Fruit fly (Drosophila melanogaster) whole organism, wandering third instar larva: ENCODE data around the gene Spase25.

Experiments
- Abd-B ChIP-seq: fragments of >200 bp; optimal IDR thresholded peaks from 2 replicates; lab custom pipeline; 2017; ENCODE audit warnings: missing biosample characterization, missing genetic modification characterization
- CG32264 ChIP-seq: fragments of 200-800 bp; sonication (Bioruptor generic); optimal IDR thresholded peaks from 2 replicates; lab custom pipeline; 2016; ENCODE audit warnings: missing biosample characterization, missing genetic modification characterization
- CG9705 ChIP-seq: fragments of 200-800 bp; sonication (Bioruptor generic); optimal IDR thresholded peaks from 2 replicates; lab custom pipeline; 2018; ENCODE audit warnings: missing biosample characterization, mild to moderate bottlenecking, missing genetic modification characterization
- CrebA ChIP-seq: fragments of 200-800 bp; sonication (Bioruptor generic); optimal IDR thresholded peaks from 2 replicates; lab custom pipeline; 2016; ENCODE audit warnings: missing biosample characterization, mild to moderate bottlenecking, missing genetic modification characterization, borderline replicate concordance
- Dif ChIP-seq: fragments of 200-275, 200-300 bp; sonication (Bioruptor generic); optimal IDR thresholded peaks from 2 replicates; lab custom pipeline; 2018; ENCODE audit warnings: missing biosample characterization, missing genetic modification characterization; ENCODE audit not compliant: partially characterized antibody
- GATAd ChIP-seq: sonication (Bioruptor generic); optimal IDR thresholded peaks from 2 replicates; lab custom pipeline; 2016; ENCODE audit warnings: missing biosample characterization, missing genetic modification characterization
- Hnf4 ChIP-seq: fragments of 200-800 bp; sonication (Bioruptor generic); optimal IDR thresholded peaks from 2 replicates; lab custom pipeline; 2016; ENCODE audit warnings: missing biosample characterization, mild to moderate bottlenecking, missing genetic modification characterization
- Hr78 ChIP-seq: fragments of >200 bp; optimal IDR thresholded peaks from 2 replicates; lab custom pipeline; 2017; ENCODE audit warnings: missing biosample characterization, missing genetic modification characterization
- Hr83 ChIP-seq: fragments of 200-300 bp; sonication (Bioruptor generic); optimal IDR thresholded peaks from 2 replicates; lab custom pipeline; 2016; ENCODE audit warnings: missing biosample characterization, mild to moderate bottlenecking, missing genetic modification characterization, moderate library complexity; ENCODE audit not compliant: poor library complexity, severe bottlenecking
- Jra ChIP-seq: sonication (Bioruptor generic); optimal IDR thresholded peaks from 2 replicates; lab custom pipeline; 2016; ENCODE audit warnings: missing biosample characterization, missing genetic modification characterization
- Mio ChIP-seq: sonication (Bioruptor generic); optimal IDR thresholded peaks from 2 replicates; lab custom pipeline; 2016; ENCODE audit warnings: missing biosample characterization, missing genetic modification characterization
- Myc ChIP-seq: fragments of >200 bp; optimal IDR thresholded peaks from 2 replicates; lab custom pipeline; 2017
- N ChIP-seq: fragments of >200 bp; optimal IDR thresholded peaks from 2 replicates; lab custom pipeline; 2018; ENCODE audit warnings: missing biosample characterization, missing external identifiers, missing genetic modification characterization
- OdsH ChIP-seq: fragments of 200-800 bp; sonication (Bioruptor generic); optimal IDR thresholded peaks from 2 replicates; lab custom pipeline; 2016; ENCODE audit warnings: missing biosample characterization, mild to moderate bottlenecking, missing genetic modification characterization
- Rel ChIP-seq, 2 experiments: fragments of 200-800 bp; sonication (Bioruptor generic) in 1 of 2; optimal IDR thresholded peaks; 2 replicates in 1 of 2; 3 replicates in 1 of 2; lab custom pipeline; 2016 to 2019; ENCODE audit warnings: mild to moderate bottlenecking in 2 of 2, missing biosample characterization in 2 of 2, missing genetic modification characterization in 2 of 2, moderate library complexity in 1 of 2
- Sp1 ChIP-seq: fragments of 200-800 bp; sonication (Bioruptor generic); optimal IDR thresholded peaks from 3 replicates; lab custom pipeline; 2019; ENCODE audit warnings: missing biosample characterization, mild to moderate bottlenecking, missing genetic modification characterization, moderate library complexity
- Vsx2 ChIP-seq: fragments of 200-300, 225-300 bp; sonication (Bioruptor generic); optimal IDR thresholded peaks from 2 replicates; lab custom pipeline; 2018; ENCODE audit warnings: missing biosample characterization, missing genetic modification characterization; ENCODE audit not compliant: partially characterized antibody
- br ChIP-seq: fragments of 200-800 bp; sonication (Bioruptor generic); optimal IDR thresholded peaks from 2 replicates; lab custom pipeline; 2016; ENCODE audit warnings: missing biosample characterization, missing genetic modification characterization
- dl ChIP-seq, 2 experiments: fragments of 175-275, 200-275 bp in 1 of 2; fragments of 200-275 bp in 1 of 2; sonication (Bioruptor generic); optimal IDR thresholded peaks; lab custom pipeline; 2018; ENCODE audit warnings: mild to moderate bottlenecking in 2 of 2, missing biosample characterization in 2 of 2, missing genetic modification characterization in 2 of 2, moderate library complexity in 2 of 2; ENCODE audit not compliant: partially characterized antibody in 2 of 2, insufficient read depth in 1 of 2
- dmrt93B ChIP-seq: fragments of 200-800 bp; sonication (Bioruptor generic); optimal IDR thresholded peaks from 2 replicates; lab custom pipeline; 2018; ENCODE audit warnings: missing biosample characterization, mild to moderate bottlenecking, missing genetic modification characterization
- dsf ChIP-seq: sonication (Bioruptor generic); optimal IDR thresholded peaks from 2 replicates; lab custom pipeline; 2016; ENCODE audit warnings: missing biosample characterization, missing genetic modification characterization, borderline replicate concordance
- foxo ChIP-seq, 2 experiments: fragments of 200-800 bp; sonication (Bioruptor generic); optimal IDR thresholded peaks; 2 replicates in 1 of 2; 3 replicates in 1 of 2; lab custom pipeline; 2016 to 2017; ENCODE audit warnings: missing biosample characterization in 2 of 2, missing genetic modification characterization in 2 of 2
- fru ChIP-seq: fragments of 200-800 bp; sonication (Bioruptor generic); optimal IDR thresholded peaks from 3 replicates; lab custom pipeline; 2016; ENCODE audit warnings: missing biosample characterization, mild to moderate bottlenecking, missing genetic modification characterization
- h ChIP-seq: fragments of 200-800 bp; sonication (Bioruptor generic); optimal IDR thresholded peaks from 3 replicates; lab custom pipeline; 2016; ENCODE audit warnings: missing biosample characterization, mild to moderate bottlenecking, missing genetic modification characterization
- jim ChIP-seq: fragments of 175-275, 200-325 bp; sonication (Bioruptor generic); optimal IDR thresholded peaks from 2 replicates; lab custom pipeline; 2016; ENCODE audit warnings: missing biosample characterization, mild to moderate bottlenecking, missing genetic modification characterization
- lola ChIP-seq: fragments of >200 bp; optimal IDR thresholded peaks from 2 replicates; lab custom pipeline; 2017; ENCODE audit warnings: missing biosample characterization, missing genetic modification characterization
- pan ChIP-seq: fragments of >200 bp; optimal IDR thresholded peaks from 2 replicates; lab custom pipeline; 2017
- psq ChIP-seq: fragments of 200-800 bp; sonication (Bioruptor generic); optimal IDR thresholded peaks from 3 replicates; lab custom pipeline; 2017; ENCODE audit warnings: missing biosample characterization, mild to moderate bottlenecking, missing genetic modification characterization, moderate library complexity
- rgr ChIP-seq: fragments of 200-800 bp; sonication (Bioruptor generic); optimal IDR thresholded peaks from 3 replicates; lab custom pipeline; 2016; ENCODE audit warnings: missing biosample characterization, mild to moderate bottlenecking, missing genetic modification characterization
- sage ChIP-seq: fragments of 200-800 bp; sonication (Bioruptor generic); optimal IDR thresholded peaks from 2 replicates; lab custom pipeline; 2016; ENCODE audit warnings: missing biosample characterization, mild to moderate bottlenecking, missing genetic modification characterization
- sv ChIP-seq: fragments of 200-800 bp; sonication (Bioruptor generic); optimal IDR thresholded peaks from 3 replicates; lab custom pipeline; 2016; ENCODE audit warnings: missing biosample characterization, missing genetic modification characterization
- tai ChIP-seq: sonication (Bioruptor generic); optimal IDR thresholded peaks from 2 replicates; lab custom pipeline; 2016; ENCODE audit warnings: missing biosample characterization, missing genetic modification characterization
- usp ChIP-seq: fragments of >200 bp; optimal IDR thresholded peaks from 2 replicates; lab custom pipeline; 2017; ENCODE audit warnings: missing biosample characterization, missing genetic modification characterization
- woc ChIP-seq: sonication (Bioruptor generic); optimal IDR thresholded peaks from 2 replicates; lab custom pipeline; 2016; ENCODE audit warnings: missing biosample characterization, mild to moderate bottlenecking, missing genetic modification characterization

The Spase25 gene

DNA sequence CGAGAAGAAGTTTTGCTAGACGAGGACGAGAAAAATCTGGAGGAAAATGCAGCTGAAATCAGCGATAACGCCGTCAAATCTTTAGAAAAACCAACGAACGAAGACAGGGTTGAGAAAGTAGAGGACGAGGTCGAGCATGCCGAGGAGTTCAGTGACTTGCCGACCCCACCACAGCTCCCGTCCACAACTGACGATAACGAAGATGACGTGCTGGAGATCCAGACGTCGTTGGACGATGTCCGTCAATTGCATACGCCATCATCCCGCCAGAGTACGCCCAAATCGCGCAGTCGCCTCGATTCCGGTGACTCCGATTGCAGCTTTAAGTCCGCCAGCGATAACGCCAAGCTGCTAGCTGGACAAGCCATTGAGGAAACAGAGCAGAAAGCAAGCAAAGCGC is 27.9 kb upstream of the Spase25 start:
- TF ChIP-seq Abd-B (GFP tag; lab: Kevin White, UChicago) (no peak), jim (GFP tag; lab: Kevin White, UChicago) (no peak), dsf (GFP tag; lab: Kevin White, UChicago) (no peak), Mio (no peak), psq (GFP tag; lab: Kevin White, UChicago) (no peak), Hr78 (GFP tag; lab: Kevin White, UChicago) (no peak), CG9705 (GFP tag; lab: Kevin White, UChicago) (no peak), foxo (GFP tag; optimal IDR thresholded peaks at IDR 0.05; lab: Kevin White, UChicago) (no peak), CrebA (GFP tag; lab: Kevin White, UChicago) (no peak), Rel (GFP tag; optimal IDR thresholded peaks at IDR 0.05; lab: Kevin White, UChicago) (no peak), Rel (tag; optimal IDR thresholded peaks at IDR 0.05; lab: Kevin White, UChicago) (no peak), sv (no peak), h (GFP tag; lab: Kevin White, UChicago) (no peak), br (GFP tag; lab: Kevin White, UChicago) (no peak), Sp1 (GFP tag; lab: Kevin White, UChicago) (no peak)

DNA sequence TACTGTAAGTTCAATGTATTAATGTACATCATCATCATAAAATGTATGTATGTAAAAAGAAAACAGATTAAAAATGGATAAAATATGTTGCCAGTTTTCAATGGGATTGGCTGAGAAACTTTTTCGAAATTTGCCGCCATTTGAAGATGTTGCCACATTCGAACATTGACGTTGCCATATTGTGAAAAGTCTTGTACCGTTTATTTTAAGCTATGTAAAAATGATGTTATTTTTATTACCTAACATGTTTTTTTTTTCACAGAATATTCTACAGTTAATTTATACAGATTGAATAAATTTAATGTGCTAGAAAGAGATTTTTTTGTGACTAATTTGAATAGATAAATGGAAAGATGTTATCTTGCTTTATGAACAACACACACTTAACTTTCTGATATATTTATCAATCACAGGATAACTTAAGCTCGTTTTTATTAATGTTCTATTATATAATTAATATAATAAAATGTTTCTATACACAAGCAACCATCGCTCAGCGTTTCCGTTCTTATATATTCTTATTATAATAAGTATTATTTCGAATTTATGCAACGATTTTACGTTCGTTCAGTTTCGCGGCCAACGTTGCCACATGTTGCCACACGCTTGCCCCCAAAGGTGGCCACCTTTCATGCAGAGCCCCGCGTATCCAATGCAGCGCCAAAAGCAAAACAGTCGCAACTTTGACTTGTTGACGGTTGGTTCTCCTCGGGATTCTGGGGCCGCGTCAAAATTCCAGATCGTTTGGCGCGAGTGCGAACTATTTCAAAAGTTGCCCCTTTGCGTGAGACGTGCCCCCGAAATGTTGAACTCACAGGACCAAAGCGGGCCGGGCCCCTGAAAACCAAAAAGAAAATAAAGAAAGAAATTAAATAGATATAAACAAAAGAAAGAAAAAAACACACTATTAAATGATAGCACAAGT is 25.9 kb upstream of the Spase25 start, which contains the start of gene CG43155:
Gene CG43155, plus strand, starts transcription at position 875 of the 925 bp plus-strand sequence.
- TF ChIP-seq dmrt93B (GFP tag; lab: Kevin White, UChicago): no peak
- TF ChIP-seq CG9705 (GFP tag; lab: Kevin White, UChicago): no peak
- TF ChIP-seq Hr83 (GFP tag; lab: Kevin White, UChicago): no peak
- TF ChIP-seq, all 38 proteins: peak for 0

DNA sequence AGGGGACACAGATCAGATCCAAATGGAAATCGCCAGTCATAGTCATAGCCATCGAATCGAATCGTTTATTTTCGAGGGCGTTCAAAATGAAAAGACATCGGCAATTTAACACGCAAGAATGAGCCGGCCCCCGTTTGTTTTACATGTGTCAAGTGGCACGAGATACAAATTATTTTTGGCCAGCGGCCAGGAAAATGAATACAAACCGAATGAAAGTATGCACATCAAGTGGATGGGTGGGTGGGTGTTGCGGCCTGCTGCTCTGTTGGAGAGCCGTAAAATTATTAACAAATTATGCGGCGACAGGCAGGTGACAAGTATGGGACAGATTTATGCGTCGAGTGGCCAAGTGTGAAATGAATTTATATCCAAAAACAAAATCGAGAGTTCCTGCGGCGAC is 21.0 kb upstream of the Spase25 start:
- TF ChIP-seq rgr (GFP tag; lab: Kevin White, UChicago): no peak
- TF ChIP-seq dsf (GFP tag; lab: Kevin White, UChicago): no peak
- TF ChIP-seq usp (GFP tag; lab: Kevin White, UChicago): no peak
- no peak for TF ChIP-seq br (GFP tag; lab: Kevin White, UChicago)
- TF ChIP-seq CG32264: no peak
- no peak for TF ChIP-seq foxo (GFP tag; optimal IDR thresholded peaks at IDR 0.05; lab: Kevin White, UChicago)
- TF ChIP-seq Myc (lab: Kevin White, UChicago): no peak
- TF ChIP-seq sage (GFP tag; lab: Kevin White, UChicago): no peak
- no peak for TF ChIP-seq Rel (GFP tag; optimal IDR thresholded peaks at IDR 0.05; lab: Kevin White, UChicago)
- no peak for TF ChIP-seq Rel (tag; optimal IDR thresholded peaks at IDR 0.05; lab: Kevin White, UChicago)
- no peak for TF ChIP-seq tai
- no peak for TF ChIP-seq CrebA (GFP tag; lab: Kevin White, UChicago)
- TF ChIP-seq GATAd: no peak
- no peak for TF ChIP-seq Hnf4 (GFP tag; lab: Kevin White, UChicago)
- TF ChIP-seq psq (GFP tag; lab: Kevin White, UChicago): no peak
- TF ChIP-seq pan (lab: Kevin White, UChicago): no peak
- TF ChIP-seq sv: no peak
- TF ChIP-seq lola: no peak
- no peak for TF ChIP-seq woc (GFP tag; lab: Kevin White, UChicago)
- TF ChIP-seq N: no peak
- no peak for TF ChIP-seq Jra

DNA sequence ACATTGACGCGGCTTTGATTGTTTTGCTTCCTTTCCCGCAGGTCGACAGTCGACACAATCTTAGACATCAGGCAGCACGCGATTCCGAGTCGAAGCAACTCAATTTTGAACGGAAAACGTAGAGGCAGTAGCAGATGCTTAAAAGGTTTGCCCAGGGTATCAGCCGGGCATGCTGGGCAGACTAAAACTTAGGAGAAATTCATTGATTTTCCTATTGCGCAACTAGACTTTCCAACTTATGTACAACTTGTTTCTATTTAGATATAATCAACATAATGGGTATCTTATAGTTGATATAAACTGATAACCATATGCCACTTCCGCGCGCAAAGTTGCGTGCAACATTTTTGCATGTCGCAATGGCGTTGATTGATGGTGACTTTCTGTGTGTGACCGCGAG is 18.3 kb upstream of the Spase25 start:
- TF ChIP-seq woc (GFP tag; lab: Kevin White, UChicago) (no peak), fru (GFP tag; lab: Kevin White, UChicago) (no peak), Dif (no peak), Vsx2 (GFP tag; lab: Kevin White, UChicago) (no peak), lola (no peak), OdsH (GFP tag; lab: Kevin White, UChicago) (no peak), GATAd (no peak), pan (lab: Kevin White, UChicago) (no peak), h (GFP tag; lab: Kevin White, UChicago) (no peak), Rel (GFP tag; optimal IDR thresholded peaks at IDR 0.05; lab: Kevin White, UChicago) (no peak), Rel (tag; optimal IDR thresholded peaks at IDR 0.05; lab: Kevin White, UChicago) (no peak), psq (GFP tag; lab: Kevin White, UChicago) (no peak), sv (no peak), Sp1 (GFP tag; lab: Kevin White, UChicago) (no peak), dsf (GFP tag; lab: Kevin White, UChicago) (no peak), Hr83 (GFP tag; lab: Kevin White, UChicago) (no peak), dl (GFP tag; optimal IDR thresholded peaks at IDR 0.05; lab: Kevin White, UChicago; ENCODE audit: insufficient read depth in 1 of 2, partially characterized antibody in 2 of 2) (no peak)
- TF ChIP-seq, all 38 proteins: peak for 0
